Worm (Caenorhabditis elegans) whole organism, L1 larva: ENCODE results near the gene T26E4.10.

ENCODE experiments used
- aha-1 ChIP-seq: fragments of 150-350 bp; optimal IDR thresholded peaks from 2 replicates; lab custom pipeline; 2014; ENCODE audit warnings: missing biosample characterization, missing genetic modification characterization
- elt-3 ChIP-seq, 6 experiments: fragments of 150-350 bp in 1 of 6; sonication (generic microtip); optimal IDR thresholded peaks; 2 replicates each; lab custom pipeline; 2017 to 2018; ENCODE audit warnings: missing biosample characterization in 6 of 6, missing genetic modification characterization in 6 of 6, inconsistent platforms in 1 of 6
- lin-35 ChIP-seq, 2 experiments: fragments of 150-350 bp; optimal IDR thresholded peaks; 2 replicates each; lab custom pipeline; 2014; ENCODE audit warnings: missing biosample characterization in 2 of 2, missing genetic modification characterization in 2 of 2, missing genetic modification reagents in 2 of 2
- nhr-12 ChIP-seq: sonication (generic microtip); optimal IDR thresholded peaks from 2 replicates; lab custom pipeline; 2017; ENCODE audit warnings: missing biosample characterization, missing genetic modification characterization
- rnt-1 ChIP-seq: sonication (generic microtip); optimal IDR thresholded peaks from 2 replicates; lab custom pipeline; 2016; ENCODE audit warnings: mild to moderate bottlenecking, missing genetic modification characterization, moderate library complexity, missing compliant biosample characterization
- snpc-4 ChIP-seq: fragments of 150-350 bp; optimal IDR thresholded peaks from 2 replicates; lab custom pipeline; 2014; ENCODE audit warnings: missing biosample characterization, missing genetic modification characterization
- sptf-1 ChIP-seq: fragments of 150-350 bp; optimal IDR thresholded peaks from 2 replicates; lab custom pipeline; 2014; ENCODE audit warnings: missing biosample characterization, missing genetic modification characterization
- tbx-2 ChIP-seq: sonication (generic microtip); optimal IDR thresholded peaks from 2 replicates; lab custom pipeline; 2016; ENCODE audit warnings: missing genetic modification characterization, missing compliant biosample characterization

DNA sequence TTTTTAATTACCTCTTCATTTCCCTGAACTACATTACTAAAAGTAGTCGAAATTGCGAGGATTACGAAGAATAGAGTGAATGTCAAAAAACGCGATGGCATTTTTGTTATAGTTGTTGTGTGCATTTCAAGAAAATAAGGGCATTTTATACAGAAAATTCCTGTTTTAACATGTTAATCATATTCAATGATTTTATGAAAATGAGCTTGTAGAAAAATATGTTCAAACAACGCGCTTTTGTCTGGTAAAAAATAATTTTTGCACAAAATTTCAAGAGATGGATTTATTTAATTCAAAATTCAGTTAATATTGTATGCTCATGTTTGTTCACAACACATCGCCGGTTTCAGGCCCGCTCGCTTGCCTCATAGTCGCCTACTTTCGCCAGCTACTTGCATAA, at the start of gene T26E4.10:
- TF ChIP-seq sptf-1 (tag; lab: Kevin White, UChicago): no peak
- no peak for TF ChIP-seq tbx-2 (tag; lab: Kevin White, UChicago)
- TF ChIP-seq nhr-12: no peak
- TF ChIP-seq elt-3 (tag; optimal IDR thresholded peaks at IDR 0.05; lab: Kevin White, UChicago): no peak
- TF ChIP-seq aha-1 (tag; lab: Kevin White, UChicago): no peak
- no peak for TF ChIP-seq rnt-1
- no peak for TF ChIP-seq lin-35 (GFP tag; optimal IDR thresholded peaks at IDR 0.05; lab: Kevin White, UChicago)
- no peak for TF ChIP-seq snpc-4 (tag; lab: Kevin White, UChicago)
